Worm (Caenorhabditis elegans) whole organism, L4 larva: Measurements from ENCODE around the gene rfc-3.

Experiments used
- F10B5.3 ChIP-seq: sonication (generic microtip); optimal IDR thresholded peaks from 2 replicates; lab custom pipeline; 2016; ENCODE audit warnings: mild to moderate bottlenecking, missing genetic modification characterization, missing compliant biosample characterization
- F44E2.7 ChIP-seq: fragments of 200-800 bp; sonication (Bioruptor generic); IDR thresholded peaks from 2 replicates; pipeline ENCODE4 v2.1.2; 2022; ENCODE audit warnings: missing genetic modification characterization, missing compliant biosample characterization
- F49E8.2 ChIP-seq: sonication (generic microtip); optimal IDR thresholded peaks from 2 replicates; lab custom pipeline; 2016; ENCODE audit warnings: missing compliant biosample characterization, mild to moderate bottlenecking, missing genetic modification characterization, borderline replicate concordance
- T20F7.1 ChIP-seq: fragments of 200-800 bp; sonication (Bioruptor generic); optimal IDR thresholded peaks from 2 replicates; lab custom pipeline; 2018; ENCODE audit warnings: mild to moderate bottlenecking, missing genetic modification characterization, missing compliant biosample characterization
- Y48G9A.11 ChIP-seq: fragments of 200-800 bp; sonication (Bioruptor generic); IDR thresholded peaks from 2 replicates; pipeline ENCODE4 v1.3.6; 2022; ENCODE audit warnings: missing genetic modification reagents, missing genetic modification characterization, missing compliant biosample characterization
- ZK337.2 ChIP-seq: fragments of 200-800 bp; sonication (Bioruptor generic); IDR thresholded peaks from 2 replicates; pipeline ENCODE4 v1.3.6; 2022; ENCODE audit warnings: missing genetic modification reagents, missing genetic modification characterization, missing compliant biosample characterization
- aha-1 ChIP-seq: fragments of 150-350 bp; peaks from one replicate; lab custom pipeline; 2014; ENCODE audit warnings: missing biosample characterization, missing genetic modification characterization
- attf-4 ChIP-seq: sonication (generic microtip); optimal IDR thresholded peaks from 3 replicates; lab custom pipeline; 2017; ENCODE audit warnings: missing biosample characterization, missing genetic modification characterization
- ceh-28 ChIP-seq: fragments of 150-350 bp; optimal IDR thresholded peaks from 2 replicates; lab custom pipeline; 2014; ENCODE audit warnings: missing biosample characterization, missing genetic modification reagents, missing genetic modification characterization
- ceh-44 ChIP-seq: fragments of 200-800 bp; sonication (Bioruptor generic); IDR thresholded peaks from 2 replicates; pipeline ENCODE4 v1.3.6; 2022; ENCODE audit warnings: missing genetic modification reagents, missing genetic modification characterization, missing compliant biosample characterization
- daf-12 ChIP-seq: fragments of 150-350 bp; optimal IDR thresholded peaks from 2 replicates; lab custom pipeline; 2014; ENCODE audit warnings: missing biosample characterization, missing genetic modification reagents, missing genetic modification characterization
- dmd-6 ChIP-seq: fragments of 200-800 bp; sonication (Bioruptor generic); IDR thresholded peaks from 2 replicates; pipeline ENCODE4 v1.3.6; 2022; ENCODE audit warnings: missing genetic modification reagents, missing genetic modification characterization, missing compliant biosample characterization
- dpl-1 ChIP-seq: fragments of 150-350 bp; optimal IDR thresholded peaks from 2 replicates; lab custom pipeline; 2014; ENCODE audit warnings: missing biosample characterization, missing genetic modification reagents, missing genetic modification characterization
- egl-43 ChIP-seq: fragments of 200-800 bp; sonication (Bioruptor generic); IDR thresholded peaks from 2 replicates; pipeline ENCODE4 v1.3.6; 2022; ENCODE audit warnings: missing genetic modification reagents, missing genetic modification characterization, missing compliant biosample characterization
- hlh-11 ChIP-seq: fragments of 200-800 bp; sonication (Bioruptor generic); optimal IDR thresholded peaks from 2 replicates; lab custom pipeline; 2018; ENCODE audit warnings: mild to moderate bottlenecking, missing genetic modification characterization, missing compliant biosample characterization
- hlh-30 ChIP-seq: sonication (generic microtip); optimal IDR thresholded peaks from 2 replicates; lab custom pipeline; 2017; ENCODE audit warnings: antibody characterized with exemption, mild to moderate bottlenecking, missing genetic modification characterization, missing compliant biosample characterization; ENCODE audit not compliant: insufficient read depth
- jun-1 ChIP-seq: fragments of 150-350 bp; optimal IDR thresholded peaks from 2 replicates; lab custom pipeline; 2014; ENCODE audit warnings: missing biosample characterization, missing genetic modification reagents, missing genetic modification characterization
- lin-1 ChIP-seq: fragments of 200-800 bp; sonication (Bioruptor generic); IDR thresholded peaks from 2 replicates; pipeline ENCODE4 v1.3.6; 2022; ENCODE audit warnings: missing genetic modification reagents, missing genetic modification characterization, missing compliant biosample characterization
- lin-15B ChIP-seq: fragments of 150-350 bp; sonication (generic microtip); optimal IDR thresholded peaks from 3 replicates; lab custom pipeline; 2014; ENCODE audit warnings: missing biosample characterization, missing genetic modification characterization
- lin-29 ChIP-seq: fragments of 200-800 bp; sonication (Bioruptor generic); IDR thresholded peaks from 2 replicates; pipeline ENCODE4 v1.3.6; 2022; ENCODE audit warnings: missing genetic modification reagents, missing genetic modification characterization, missing compliant biosample characterization
- lir-3 ChIP-seq: sonication (generic microtip); optimal IDR thresholded peaks from 2 replicates; lab custom pipeline; 2016; ENCODE audit warnings: mild to moderate bottlenecking, missing genetic modification characterization, missing compliant biosample characterization
- madf-9 ChIP-seq: fragments of 200-800 bp; sonication (Bioruptor generic); conservative IDR thresholded peaks from 2 replicates; pipeline ENCODE4 v1.3.6; 2022; ENCODE audit warnings: missing genetic modification reagents, missing genetic modification characterization, missing compliant biosample characterization
- mdl-1 ChIP-seq, 2 experiments: fragments of 150-350 bp in 1 of 2; sonication (generic microtip) in 1 of 2; optimal IDR thresholded peaks; 2 replicates each; lab custom pipeline; 2014 to 2017; ENCODE audit warnings: missing biosample characterization in 2 of 2, missing genetic modification characterization in 2 of 2
- mdt-29 ChIP-seq: fragments of 200-800 bp; sonication (Bioruptor generic); IDR thresholded peaks from 2 replicates; pipeline ENCODE4 v1.3.6; 2022; ENCODE audit warnings: missing genetic modification reagents, missing genetic modification characterization, missing compliant biosample characterization
- mxl-3 ChIP-seq: fragments of 200-800 bp; sonication (Bioruptor generic); optimal IDR thresholded peaks from 2 replicates; lab custom pipeline; 2018; ENCODE audit warnings: mild to moderate bottlenecking, missing genetic modification characterization, missing compliant biosample characterization
- nhr-102 ChIP-seq: sonication (generic microtip); optimal IDR thresholded peaks from 2 replicates; lab custom pipeline; 2016; ENCODE audit warnings: mild to moderate bottlenecking, missing genetic modification characterization, moderate library complexity, missing compliant biosample characterization
- nhr-28 ChIP-seq: fragments of 150-350 bp; optimal IDR thresholded peaks from 2 replicates; lab custom pipeline; 2014; ENCODE audit warnings: missing biosample characterization, missing genetic modification characterization
- nhr-41 ChIP-seq: fragments of 200-800 bp; sonication (Bioruptor generic); IDR thresholded peaks from 2 replicates; pipeline ENCODE4 v1.3.6; 2022; ENCODE audit warnings: missing genetic modification reagents, missing genetic modification characterization, missing compliant biosample characterization
- nhr-77 ChIP-seq: fragments of 150-350 bp; optimal IDR thresholded peaks from 2 replicates; lab custom pipeline; 2014; ENCODE audit warnings: missing biosample characterization, missing genetic modification characterization
- rbr-2 ChIP-seq: sonication (generic microtip); optimal IDR thresholded peaks from 2 replicates; lab custom pipeline; 2016; ENCODE audit warnings: missing genotype, missing genetic modification characterization, missing compliant biosample characterization
- saeg-2 ChIP-seq: fragments of 200-800 bp; sonication (Bioruptor generic); IDR thresholded peaks from 2 replicates; pipeline ENCODE4 v1.3.6; 2022; ENCODE audit warnings: missing genetic modification reagents, missing genetic modification characterization, missing compliant biosample characterization
- sdz-12 ChIP-seq: fragments of 200-800 bp; sonication (Bioruptor generic); optimal IDR thresholded peaks from 2 replicates; lab custom pipeline; 2018; ENCODE audit warnings: mild to moderate bottlenecking, missing genetic modification characterization, missing compliant biosample characterization
- set-16 ChIP-seq: fragments of 200-800 bp; sonication (Bioruptor generic); IDR thresholded peaks from 2 replicates; pipeline ENCODE4 v1.3.6; 2022; ENCODE audit warnings: missing genetic modification reagents, missing genetic modification characterization, missing compliant biosample characterization
- spr-1 ChIP-seq: sonication (generic microtip); optimal IDR thresholded peaks from 2 replicates; lab custom pipeline; 2016; ENCODE audit warnings: mild to moderate bottlenecking, missing genetic modification characterization, missing compliant biosample characterization
- unc-62 ChIP-seq, 3 experiments: fragments of 150-350 bp in 1 of 3; sonication (generic microtip); optimal IDR thresholded peaks in 2 of 3; peaks in 1 of 3; 1 replicate in 1 of 3; 2 replicates in 2 of 3; lab custom pipeline; 2014 to 2017; ENCODE audit warnings: missing biosample characterization in 3 of 3, missing genetic modification characterization in 3 of 3, missing genetic modification reagents in 3 of 3, missing genotype in 1 of 3
- zip-2 ChIP-seq: fragments of 150-350 bp; optimal IDR thresholded peaks from 2 replicates; lab custom pipeline; 2014; ENCODE audit warnings: missing biosample characterization, missing genetic modification characterization
- ztf-7 ChIP-seq: fragments of 150-350 bp; optimal IDR thresholded peaks from 2 replicates; lab custom pipeline; 2014; ENCODE audit warnings: missing biosample characterization, missing genetic modification characterization

The rfc-3 gene

ce11 chrIV:13066044-13066443, 29.5 kb upstream of the rfc-3 start:
- TF ChIP-seq set-16 (peak; percentile 68; the same call in 1 of the 2 replicates), aha-1 (tag; lab: Kevin White, UChicago) (peak; percentile 80), T20F7.1 (GFP tag; lab: Kevin White, UChicago) (no peak), egl-43 (GFP tag; lab: Robert Waterston, UW) (0 out of 2 replicates have a peak, but pooled peaks have one; percentile 36)

ce11 chrIV:13067200-13067599, 28.4 kb upstream of the rfc-3 start, which contains the start of gene col-131:
Gene col-131 (minus strand): TSS chrIV:13067300.
- no peak for TF ChIP-seq ZK337.2 (GFP tag; lab: Robert Waterston, UW)
- no peak for TF ChIP-seq T20F7.1 (GFP tag; lab: Kevin White, UChicago)
- TF ChIP-seq ceh-44 (GFP tag; lab: Robert Waterston, UW), result no peak
- no peak for TF ChIP-seq hlh-11 (tag; lab: Kevin White, UChicago)
- TF ChIP-seq F44E2.7 (GFP tag; lab: Robert Waterston, UW), result no peak
- TF ChIP-seq sdz-12, result no peak
- no peak for TF ChIP-seq saeg-2 (GFP tag; lab: Robert Waterston, UW)

- no peak for TF ChIP-seq Y48G9A.11 (GFP tag; lab: Robert Waterston, UW)
- no peak for TF ChIP-seq nhr-102 (tag; lab: Kevin White, UChicago)
- no peak for TF ChIP-seq madf-9 (GFP tag; lab: Robert Waterston, UW)
- TF ChIP-seq lir-3, result no peak
- TF ChIP-seq daf-12 (tag; lab: Kevin White, UChicago), result no peak
- no peak for TF ChIP-seq ztf-7 (tag; lab: Kevin White, UChicago)
- no peak for TF ChIP-seq ceh-28 (tag; lab: Kevin White, UChicago)
- TF ChIP-seq lin-1 (GFP tag; lab: Robert Waterston, UW), result no peak
- TF ChIP-seq nhr-41 (GFP tag; lab: Robert Waterston, UW), result no peak
- no peak for TF ChIP-seq attf-4 (tag; lab: Kevin White, UChicago)
- TF ChIP-seq, all 104 proteins: peak for 0
Observed at ce11 chrIV:13068451-13068850, 27.1 kb upstream of the rfc-3 start, which contains the start of gene scl-6. Gene scl-6 (plus strand): TSS chrIV:13068751.

- TF ChIP-seq F10B5.3 (tag; lab: Kevin White, UChicago) (no peak), spr-1 (tag; lab: Kevin White, UChicago) (no peak), jun-1 (tag; lab: Kevin White, UChicago) (no peak), dpl-1 (GFP tag; lab: Kevin White, UChicago) (no peak)
- TF ChIP-seq, all 104 proteins: peak for 0
Observed at ce11 chrIV:13070142-13070541, 25.4 kb upstream of the rfc-3 start, which contains the start of gene scl-7. Gene scl-7 (plus strand): TSS chrIV:13070442.

ce11 chrIV:13071445-13071844, 24.1 kb upstream of the rfc-3 start, which contains the start of gene scl-8:
Gene scl-8 (plus strand): TSS chrIV:13071745.
- TF ChIP-seq mdt-29 (GFP tag; lab: Robert Waterston, UW), result no peak
- peak; percentile 36 for TF ChIP-seq aha-1 (tag; lab: Kevin White, UChicago)

ce11 chrIV:13075625-13076252, 19.8 kb upstream of the rfc-3 start:
- TF ChIP-seq lir-3, result no peak
- no peak for TF ChIP-seq mdt-29 (GFP tag; lab: Robert Waterston, UW)
- TF ChIP-seq lin-15B (tag; lab: Kevin White, UChicago), result no peak
- TF ChIP-seq ztf-7 (tag; lab: Kevin White, UChicago), result no peak
- no peak for TF ChIP-seq attf-4 (tag; lab: Kevin White, UChicago)
- TF ChIP-seq F10B5.3 (tag; lab: Kevin White, UChicago), result no peak
- no peak for TF ChIP-seq ZK337.2 (GFP tag; lab: Robert Waterston, UW)
- TF ChIP-seq hlh-30 (tag; lab: Kevin White, UChicago), result peak; percentile 25
- peak in 1 of 2 experiments; percentile 47 for TF ChIP-seq mdl-1 (tag; optimal IDR thresholded peaks at IDR 0.05; lab: Kevin White, UChicago)
- peak in 1 of 2 experiments; percentile 80 for TF ChIP-seq unc-62 (GFP tag; optimal IDR thresholded peaks at IDR 0.05 in 1 of 2; lab: Kevin White, UChicago)
- no peak for TF ChIP-seq unc-62 (tag; optimal IDR thresholded peaks at IDR 0.05; lab: Kevin White, UChicago)
- no peak for TF ChIP-seq zip-2 (tag; lab: Kevin White, UChicago)
- peak; percentile 62 for TF ChIP-seq nhr-77 (tag; lab: Kevin White, UChicago)
- peak; percentile 100 for TF ChIP-seq nhr-28
- no peak for TF ChIP-seq F49E8.2
- peak; percentile 58 for TF ChIP-seq hlh-11 (tag; lab: Kevin White, UChicago)
- 0 out of 2 replicates have a peak, but pooled peaks have one; percentile 9 for TF ChIP-seq dmd-6 (GFP tag; lab: Robert Waterston, UW)
- TF ChIP-seq rbr-2 (tag; lab: Kevin White, UChicago), result no peak
- TF ChIP-seq lin-29 (GFP tag; lab: Robert Waterston, UW), result no peak
- no peak for TF ChIP-seq F44E2.7 (GFP tag; lab: Robert Waterston, UW)
- TF ChIP-seq mxl-3 (GFP tag; lab: Kevin White, UChicago), result peak; percentile 9
